Worm (Caenorhabditis elegans) whole organism, young adult: ENCODE measurements around the gene dtmk-1.

Source experiments
- B0336.3 ChIP-seq: fragments of 200-800 bp; sonication (Bioruptor generic); IDR thresholded peaks from 2 replicates; pipeline ENCODE4 v1.3.6; 2022; ENCODE audit warnings: missing genetic modification characterization, missing compliant biosample characterization
- C17E4.6 ChIP-seq: fragments of 200-800 bp; sonication (Bioruptor generic); IDR thresholded peaks from 2 replicates; pipeline ENCODE4 v1.3.6; 2022; ENCODE audit warnings: missing genetic modification reagents, missing genetic modification characterization, missing compliant biosample characterization
- F49E8.2 ChIP-seq: sonication (generic microtip); optimal IDR thresholded peaks from 3 replicates; lab custom pipeline; 2017; ENCODE audit warnings: missing genetic modification characterization, mild to moderate bottlenecking, missing compliant biosample characterization, antibody characterized with exemption, moderate library complexity; ENCODE audit not compliant: insufficient read depth
- F52B5.7 ChIP-seq: sonication (generic microtip); optimal IDR thresholded peaks from 2 replicates; lab custom pipeline; 2016; ENCODE audit warnings: mild to moderate bottlenecking, missing genetic modification characterization, missing compliant biosample characterization
- F55B11.4 ChIP-seq: sonication (generic microtip); optimal IDR thresholded peaks from 2 replicates; lab custom pipeline; 2016; ENCODE audit warnings: missing compliant biosample characterization, missing genetic modification characterization, borderline replicate concordance; ENCODE audit not compliant: insufficient read depth
- F57A8.1 ChIP-seq: fragments of 200-800 bp; sonication (Bioruptor generic); optimal IDR thresholded peaks from 2 replicates; lab custom pipeline; 2018; ENCODE audit warnings: mild to moderate bottlenecking, missing genetic modification characterization, moderate library complexity, missing compliant biosample characterization
- F57C9.4 ChIP-seq: sonication (generic microtip); optimal IDR thresholded peaks from 2 replicates; lab custom pipeline; 2017; ENCODE audit warnings: mild to moderate bottlenecking, missing genetic modification characterization, missing compliant biosample characterization
- K11D2.4 ChIP-seq: fragments of 200-800 bp; sonication (Bioruptor generic); IDR thresholded peaks from 2 replicates; pipeline ENCODE4 v1.3.6; 2022; ENCODE audit warnings: missing genetic modification reagents, missing genetic modification characterization, missing compliant biosample characterization
- T07F8.4 ChIP-seq: sonication (generic microtip); optimal IDR thresholded peaks from 2 replicates; lab custom pipeline; 2016; ENCODE audit warnings: mild to moderate bottlenecking, missing genetic modification characterization, moderate library complexity, missing compliant biosample characterization
- Y53F4B.3 ChIP-seq: fragments of 200-800 bp; sonication (Bioruptor generic); IDR thresholded peaks from 2 replicates; pipeline ENCODE4 v1.3.6; 2022; ENCODE audit warnings: missing genetic modification reagents, missing genetic modification characterization, missing compliant biosample characterization
- Y95B8A.8 ChIP-seq: fragments of 200-800 bp; sonication (Bioruptor generic); IDR thresholded peaks from 2 replicates; pipeline ENCODE4 v1.3.6; 2022; ENCODE audit warnings: missing genetic modification reagents, missing genetic modification characterization, missing compliant biosample characterization
- ZK185.1 ChIP-seq: sonication (generic microtip); optimal IDR thresholded peaks from 2 replicates; lab custom pipeline; 2016; ENCODE audit warnings: mild to moderate bottlenecking, missing genetic modification characterization, missing compliant biosample characterization; ENCODE audit not compliant: poor library complexity, severe bottlenecking
- akir-1 ChIP-seq: fragments of 200-800 bp; sonication (Bioruptor generic); optimal IDR thresholded peaks from 2 replicates; lab custom pipeline; 2018; ENCODE audit warnings: mild to moderate bottlenecking, missing genetic modification characterization, moderate library complexity, missing compliant biosample characterization
- ama-1 ChIP-seq, 3 experiments: fragments of 150-350 bp in 1 of 3; sonication (generic microtip) in 2 of 3; optimal IDR thresholded peaks; 2 replicates each; lab custom pipeline; 2014 to 2018; ENCODE audit warnings: missing biosample characterization in 2 of 3, missing genetic modification characterization in 2 of 3, missing genetic modification reagents in 2 of 3
- aptf-3 ChIP-seq: fragments of 200-800 bp; sonication (Bioruptor generic); IDR thresholded peaks from 2 replicates; pipeline ENCODE4 v1.3.6; 2022; ENCODE audit warnings: missing genetic modification characterization, missing compliant biosample characterization
- attf-5 ChIP-seq: fragments of 200-800 bp; sonication (Bioruptor generic); optimal IDR thresholded peaks from 2 replicates; lab custom pipeline; 2018; ENCODE audit warnings: mild to moderate bottlenecking, missing genetic modification characterization, missing compliant biosample characterization
- bed-1 ChIP-seq: fragments of 200-800 bp; sonication (Bioruptor generic); IDR thresholded peaks from 2 replicates; pipeline ENCODE4 v1.3.6; 2022; ENCODE audit warnings: missing genetic modification reagents, missing genetic modification characterization, missing compliant biosample characterization
- cebp-1 ChIP-seq, 2 experiments: fragments of 200-800 bp in 1 of 2; sonication (Bioruptor generic) in 1 of 2; sonication (generic microtip) in 1 of 2; IDR thresholded peaks in 1 of 2; optimal IDR thresholded peaks in 1 of 2; 2 replicates each; pipeline versions ENCODE4 v1.3.6 to Lab custom; 2017 to 2022; ENCODE audit warnings: missing compliant biosample characterization in 2 of 2, missing genetic modification characterization in 2 of 2, mild to moderate bottlenecking in 1 of 2, missing genetic modification reagents in 1 of 2, moderate library complexity in 1 of 2
- ceh-40 ChIP-seq: fragments of 200-800 bp; sonication (Bioruptor generic); IDR thresholded peaks from 2 replicates; pipeline ENCODE4 v1.3.6; 2022; ENCODE audit warnings: missing genetic modification characterization, missing compliant biosample characterization
- ceh-58 ChIP-seq: fragments of 200-800 bp; sonication (Bioruptor generic); IDR thresholded peaks from 2 replicates; pipeline ENCODE4 v1.3.6; 2022; ENCODE audit warnings: missing genetic modification characterization, missing compliant biosample characterization
- ceh-91 ChIP-seq: fragments of 200-800 bp; sonication (Bioruptor generic); IDR thresholded peaks from 2 replicates; pipeline ENCODE4 v1.3.6; 2022; ENCODE audit warnings: missing genetic modification reagents, missing genetic modification characterization, missing compliant biosample characterization
- die-1 ChIP-seq: sonication (generic microtip); optimal IDR thresholded peaks from 2 replicates; lab custom pipeline; 2016; ENCODE audit warnings: missing genotype, mild to moderate bottlenecking, missing genetic modification characterization, missing compliant biosample characterization
- dox-1 ChIP-seq: fragments of 200-800 bp; sonication (Bioruptor generic); IDR thresholded peaks from 2 replicates; pipeline ENCODE4 v1.3.6; 2022; ENCODE audit warnings: missing genetic modification reagents, missing genetic modification characterization, missing compliant biosample characterization
- dpff-1 ChIP-seq: sonication (generic microtip); optimal IDR thresholded peaks from 2 replicates; lab custom pipeline; 2017; ENCODE audit warnings: mild to moderate bottlenecking, missing genetic modification characterization, missing compliant biosample characterization
- egl-18 ChIP-seq: fragments of 200-800 bp; sonication (Bioruptor generic); IDR thresholded peaks from 2 replicates; pipeline ENCODE4 v1.3.6; 2022; ENCODE audit warnings: missing genetic modification reagents, missing genetic modification characterization, missing compliant biosample characterization
- ekl-4 ChIP-seq: fragments of 200-800 bp; sonication (Bioruptor generic); IDR thresholded peaks from 2 replicates; pipeline ENCODE4 v1.3.6; 2022; ENCODE audit warnings: missing genetic modification reagents, missing genetic modification characterization, missing compliant biosample characterization
- ets-4 ChIP-seq: fragments of 200-800 bp; sonication (Bioruptor generic); optimal IDR thresholded peaks from 2 replicates; lab custom pipeline; 2018; ENCODE audit warnings: mild to moderate bottlenecking, missing genetic modification characterization, missing compliant biosample characterization
- hmg-1.2 ChIP-seq: fragments of 200-800 bp; sonication (Bioruptor generic); IDR thresholded peaks from 2 replicates; pipeline ENCODE4 v1.3.6; 2022; ENCODE audit warnings: missing genetic modification reagents, missing genetic modification characterization, missing compliant biosample characterization
- hmg-20 ChIP-seq: fragments of 200-800 bp; sonication (Bioruptor generic); IDR thresholded peaks from 2 replicates; pipeline ENCODE4 v1.3.6; 2022; ENCODE audit warnings: missing genetic modification reagents, missing genetic modification characterization, missing compliant biosample characterization
- lin-26 ChIP-seq: fragments of 200-800 bp; sonication (Bioruptor generic); IDR thresholded peaks from 2 replicates; pipeline ENCODE4 v1.3.6; 2022; ENCODE audit warnings: missing genetic modification reagents, missing genetic modification characterization, missing compliant biosample characterization
- lin-35 ChIP-seq, 3 experiments: fragments of 150-350 bp in 2 of 3; sonication (generic microtip) in 1 of 3; optimal IDR thresholded peaks; 2 replicates each; lab custom pipeline; 2014 to 2018; ENCODE audit warnings: missing biosample characterization in 3 of 3, missing genetic modification characterization in 3 of 3, missing genetic modification reagents in 3 of 3
- lin-40 ChIP-seq: sonication (generic microtip); optimal IDR thresholded peaks from 2 replicates; lab custom pipeline; 2016; ENCODE audit warnings: missing genetic modification characterization, mild to moderate bottlenecking, missing compliant biosample characterization, missing genotype, missing genetic modification reagents
- lin-54 ChIP-seq: fragments of 200-800 bp; sonication (Bioruptor generic); optimal IDR thresholded peaks from 2 replicates; lab custom pipeline; 2018; ENCODE audit warnings: mild to moderate bottlenecking, missing genetic modification characterization, missing compliant biosample characterization
- lsl-1 ChIP-seq: fragments of 200-800 bp; sonication (Bioruptor generic); optimal IDR thresholded peaks from 2 replicates; lab custom pipeline; 2018; ENCODE audit warnings: mild to moderate bottlenecking, missing genetic modification characterization, moderate library complexity, missing compliant biosample characterization
- madf-6 ChIP-seq: fragments of 200-800 bp; sonication (Bioruptor generic); IDR thresholded peaks from 2 replicates; pipeline ENCODE4 v1.3.6; 2022; ENCODE audit warnings: missing genetic modification reagents, missing genetic modification characterization, missing compliant biosample characterization
- mcd-1 ChIP-seq: fragments of 200-800 bp; sonication (Bioruptor generic); IDR thresholded peaks from 2 replicates; pipeline ENCODE4 v1.3.6; 2022; ENCODE audit warnings: missing genetic modification reagents, missing genetic modification characterization, missing compliant biosample characterization
- mel-28 ChIP-seq: sonication (generic microtip); optimal IDR thresholded peaks from 2 replicates; lab custom pipeline; 2016; ENCODE audit warnings: borderline replicate concordance, mild to moderate bottlenecking, missing genetic modification characterization, missing compliant biosample characterization
- nfya-2 ChIP-seq: fragments of 200-800 bp; sonication (Bioruptor generic); IDR thresholded peaks from 2 replicates; pipeline ENCODE4 v1.3.6; 2022; ENCODE audit warnings: missing genetic modification reagents, missing genetic modification characterization, missing compliant biosample characterization
- nfyb-1 ChIP-seq: fragments of 200-800 bp; sonication (Bioruptor generic); IDR thresholded peaks from 2 replicates; pipeline ENCODE4 v1.3.6; 2022; ENCODE audit warnings: missing genetic modification reagents, missing genetic modification characterization, missing compliant biosample characterization
- sdz-38 ChIP-seq: sonication (generic microtip); optimal IDR thresholded peaks from 2 replicates; lab custom pipeline; 2016; ENCODE audit warnings: missing genotype, missing genetic modification characterization, missing compliant biosample characterization
- snpc-1.1 ChIP-seq: sonication (generic microtip); optimal IDR thresholded peaks from 2 replicates; lab custom pipeline; 2017; ENCODE audit warnings: missing genetic modification characterization, mild to moderate bottlenecking, missing compliant biosample characterization, antibody characterized with exemption, moderate library complexity, missing genotype, missing genetic modification reagents; ENCODE audit not compliant: insufficient read depth
- somi-1 ChIP-seq: fragments of 200-800 bp; sonication (Bioruptor generic); optimal IDR thresholded peaks from 2 replicates; lab custom pipeline; 2018; ENCODE audit warnings: mild to moderate bottlenecking, missing genetic modification characterization, missing compliant biosample characterization
- zfh-2 ChIP-seq: fragments of 200-800 bp; sonication (Bioruptor generic); conservative IDR thresholded peaks from 2 replicates; pipeline ENCODE4 v1.3.6; 2022; ENCODE audit warnings: missing genetic modification reagents, missing genetic modification characterization, missing compliant biosample characterization
- ztf-26 ChIP-seq: sonication (generic microtip); optimal IDR thresholded peaks from 2 replicates; lab custom pipeline; 2017; ENCODE audit warnings: missing genetic modification characterization, missing compliant biosample characterization
- ztf-3 ChIP-seq: fragments of 200-800 bp; sonication (Bioruptor generic); optimal IDR thresholded peaks from 2 replicates; lab custom pipeline; 2018; ENCODE audit warnings: mild to moderate bottlenecking, missing genetic modification characterization, missing compliant biosample characterization

The dtmk-1 gene

ce11 chrII:9966954-9967353, at the start of gene dtmk-1:
dtmk-1 (minus strand) TSS chrII:9967099.
- TF ChIP-seq sdz-38 (tag; lab: Kevin White, UChicago) = no peak
- TF ChIP-seq hmg-1.2 (GFP tag; lab: Robert Waterston, UW) = 0 out of 2 replicates have a peak, but pooled peaks have one; percentile 12
- peak; percentile 11 for TF ChIP-seq ama-1 (optimal IDR thresholded peaks at IDR 0.05; lab: Kevin White, UChicago)
- TF ChIP-seq ama-1 (GFP tag; optimal IDR thresholded peaks at IDR 0.05; lab: Kevin White, UChicago) = peak in 1 of 2 experiments; percentile 47
- TF ChIP-seq snpc-1.1 (tag; lab: Kevin White, UChicago) = peak; percentile 17
- no peak for TF ChIP-seq C17E4.6
- TF ChIP-seq lsl-1 = no peak
- no peak for TF ChIP-seq somi-1 (GFP tag; lab: Kevin White, UChicago)
- TF ChIP-seq ekl-4 (GFP tag; lab: Robert Waterston, UW) = 0 out of 2 replicates have a peak, but pooled peaks have one; percentile 21

DNA sequence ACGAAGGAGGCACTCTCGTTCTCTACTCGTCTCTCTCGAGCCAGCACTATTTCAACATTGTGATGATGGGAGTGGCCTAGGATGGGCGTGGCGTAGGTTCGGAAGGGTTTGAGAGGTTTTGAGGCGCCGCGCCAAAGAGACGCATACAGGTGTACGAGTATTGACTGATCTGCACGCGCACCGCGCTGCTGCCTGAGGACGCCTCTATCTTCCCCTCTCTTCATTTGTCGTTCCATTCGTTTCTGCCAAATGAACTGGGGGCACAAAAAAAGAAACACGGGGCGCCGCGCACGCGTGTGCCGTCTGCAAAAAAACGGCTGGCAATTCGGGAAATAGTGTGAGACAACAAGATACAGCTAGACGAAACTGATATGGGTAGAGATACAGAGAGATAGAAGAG, 49.1 kb upstream of the dtmk-1 start, which contains the start of gene lec-2:
Gene lec-2 (minus strand): TSS at position 171 of the 400 bp plus-strand sequence.
- TF ChIP-seq T07F8.4 (tag; lab: Kevin White, UChicago) = no peak
- peak; percentile 43 for TF ChIP-seq ztf-26 (tag; lab: Kevin White, UChicago)
- no peak for TF ChIP-seq lsl-1
- TF ChIP-seq cebp-1 (GFP tag; IDR thresholded peaks at IDR 0.05; lab: Robert Waterston, UW) = no peak
- peak; percentile 33 for TF ChIP-seq cebp-1 (tag; optimal IDR thresholded peaks at IDR 0.05; lab: Kevin White, UChicago)
- no peak for TF ChIP-seq bed-1 (GFP tag; lab: Robert Waterston, UW)
- no peak for TF ChIP-seq hmg-20 (GFP tag; lab: Robert Waterston, UW)
- TF ChIP-seq nfyb-1 = 0 out of 2 replicates have a peak, but pooled peaks have one; percentile 65
- no peak for TF ChIP-seq dpff-1
- no peak for TF ChIP-seq egl-18 (GFP tag; lab: Robert Waterston, UW)
- TF ChIP-seq Y95B8A.8 = no peak
- TF ChIP-seq lin-40 (tag; lab: Kevin White, UChicago) = peak; percentile 63
- TF ChIP-seq ceh-58 (GFP tag; lab: Robert Waterston, UW) = no peak
- TF ChIP-seq die-1 = peak; percentile 12
- TF ChIP-seq mcd-1 (GFP tag; lab: Robert Waterston, UW) = peak; percentile 36; the same call in 1 of the 2 replicates
- no peak for TF ChIP-seq F57A8.1 (GFP tag; lab: Kevin White, UChicago)
- TF ChIP-seq ceh-40 (GFP tag; lab: Robert Waterston, UW) = no peak
- TF ChIP-seq K11D2.4 = peak; percentile 69; the same call in 1 of the 2 replicates
- TF ChIP-seq Y53F4B.3 = no peak
- TF ChIP-seq lin-54 (GFP tag; lab: Kevin White, UChicago) = no peak
- no peak for TF ChIP-seq lin-35 (GFP tag; optimal IDR thresholded peaks at IDR 0.05; lab: Kevin White, UChicago)
- peak; percentile 63 for TF ChIP-seq lin-26 (GFP tag; lab: Robert Waterston, UW)
- no peak for TF ChIP-seq F52B5.7 (tag; lab: Kevin White, UChicago)
- TF ChIP-seq F57C9.4 = no peak
- TF ChIP-seq ceh-91 = no peak
- peak; percentile 33 for TF ChIP-seq attf-5 (GFP tag; lab: Kevin White, UChicago)
- TF ChIP-seq aptf-3 (GFP tag; lab: Robert Waterston, UW) = no peak
- peak; percentile 25; the same call in 1 of the 2 replicates for TF ChIP-seq dox-1 (GFP tag; lab: Robert Waterston, UW)
- TF ChIP-seq mel-28 (tag; lab: Kevin White, UChicago) = no peak
- TF ChIP-seq zfh-2 (GFP tag; lab: Robert Waterston, UW) = peak; percentile 88
- TF ChIP-seq ZK185.1 (tag; lab: Kevin White, UChicago) = no peak
- no peak for TF ChIP-seq nfya-2 (GFP tag; lab: Robert Waterston, UW)
- peak; percentile 46; the same call in 1 of the 2 replicates for TF ChIP-seq B0336.3 (GFP tag; lab: Robert Waterston, UW)
- peak; percentile 0 for TF ChIP-seq ztf-3
- peak; percentile 42; the same call in 1 of the 2 replicates for TF ChIP-seq hmg-1.2 (GFP tag; lab: Robert Waterston, UW)
- TF ChIP-seq F49E8.2 (tag; lab: Kevin White, UChicago) = no peak
- TF ChIP-seq madf-6 (GFP tag; lab: Robert Waterston, UW) = no peak
- no peak for TF ChIP-seq akir-1 (GFP tag; lab: Kevin White, UChicago)
- TF ChIP-seq ama-1 (optimal IDR thresholded peaks at IDR 0.05; lab: Kevin White, UChicago) = peak; percentile 26
- no peak for TF ChIP-seq ama-1 (GFP tag; optimal IDR thresholded peaks at IDR 0.05; lab: Kevin White, UChicago)
- no peak for TF ChIP-seq F55B11.4 (tag; lab: Kevin White, UChicago)
- TF ChIP-seq ets-4 (GFP tag; lab: Kevin White, UChicago) = no peak
